Worm (Caenorhabditis elegans) whole organism, L3 larva: Measurements from ENCODE around the gene F02C12.3.
"Not testable (repeated sequence)": the region's sequence is repeated elsewhere in the genome, so short reads cannot be mapped to it uniquely, and the experiment has no call there.

ENCODE experiments used
- R02D3.7 ChIP-seq: fragments of 150-350 bp; optimal IDR thresholded peaks from 2 replicates; lab custom pipeline; 2014; ENCODE audit warnings: missing biosample characterization, missing genetic modification characterization
- ZK546.5 ChIP-seq: sonication (generic microtip); optimal IDR thresholded peaks from 2 replicates; lab custom pipeline; 2017; ENCODE audit warnings: missing biosample characterization, missing genetic modification characterization
- ama-1 ChIP-seq: fragments of 150-350 bp; optimal IDR thresholded peaks from 2 replicates; lab custom pipeline; 2018
- ceh-16 ChIP-seq: sonication (generic microtip); optimal IDR thresholded peaks from 2 replicates; lab custom pipeline; 2017; ENCODE audit warnings: missing biosample characterization, missing genetic modification characterization
- daf-12 ChIP-seq: fragments of 150-350 bp; optimal IDR thresholded peaks from 2 replicates; lab custom pipeline; 2014; ENCODE audit warnings: missing biosample characterization, missing genetic modification reagents, missing genetic modification characterization
- egl-27 ChIP-seq: sonication (generic microtip); optimal IDR thresholded peaks from 4 replicates; lab custom pipeline; 2017; ENCODE audit warnings: missing biosample characterization, missing genetic modification reagents, missing genetic modification characterization
- egl-5 ChIP-seq: fragments of 150-350 bp; optimal IDR thresholded peaks from 2 replicates; lab custom pipeline; 2017; ENCODE audit warnings: missing biosample characterization, missing genetic modification reagents, missing genetic modification characterization, inconsistent platforms
- elt-1 ChIP-seq: fragments of 150-350 bp; optimal IDR thresholded peaks from 2 replicates; lab custom pipeline; 2014; ENCODE audit warnings: missing biosample characterization, missing genetic modification characterization
- elt-2 ChIP-seq: sonication (generic microtip); optimal IDR thresholded peaks from 2 replicates; lab custom pipeline; 2016; ENCODE audit warnings: missing genetic modification reagents, mild to moderate bottlenecking, missing genetic modification characterization, missing compliant biosample characterization
- elt-3 ChIP-seq, 3 experiments: fragments of 150-350 bp in 1 of 3; sonication (generic microtip) in 2 of 3; optimal IDR thresholded peaks; 2 replicates in 2 of 3; 4 replicates in 1 of 3; lab custom pipeline; 2014 to 2017; ENCODE audit warnings: missing biosample characterization in 3 of 3, missing genetic modification characterization in 3 of 3
- fkh-10 ChIP-seq: sonication (generic microtip); optimal IDR thresholded peaks from 2 replicates; lab custom pipeline; 2017; ENCODE audit warnings: missing biosample characterization, missing genetic modification reagents, missing genetic modification characterization
- fos-1 ChIP-seq: fragments of 150-350 bp; optimal IDR thresholded peaks from 2 replicates; lab custom pipeline; 2014; ENCODE audit warnings: missing biosample characterization, missing genetic modification characterization
- jun-1 ChIP-seq: fragments of 150-350 bp; optimal IDR thresholded peaks from 2 replicates; lab custom pipeline; 2014; ENCODE audit warnings: missing biosample characterization, missing genetic modification reagents, missing genetic modification characterization
- lin-15B ChIP-seq: fragments of 150-350 bp; optimal IDR thresholded peaks from 2 replicates; lab custom pipeline; 2014; ENCODE audit warnings: missing biosample characterization, missing genetic modification characterization
- lin-39 ChIP-seq: fragments of 150-350 bp; optimal IDR thresholded peaks from 2 replicates; lab custom pipeline; 2018; ENCODE audit warnings: missing biosample characterization, missing genetic modification reagents, missing genetic modification characterization
- mml-1 ChIP-seq: fragments of 150-350 bp; sonication (generic microtip); optimal IDR thresholded peaks from 3 replicates; lab custom pipeline; 2014; ENCODE audit warnings: missing biosample characterization, missing genetic modification characterization
- nfya-1 ChIP-seq: sonication (generic microtip); optimal IDR thresholded peaks from 2 replicates; lab custom pipeline; 2017; ENCODE audit warnings: missing genetic modification characterization, mild to moderate bottlenecking, missing compliant biosample characterization, antibody characterized with exemption, moderate library complexity; ENCODE audit not compliant: insufficient read depth
- nhr-11 ChIP-seq: fragments of 150-350 bp; optimal IDR thresholded peaks from 2 replicates; lab custom pipeline; 2014; ENCODE audit warnings: missing biosample characterization, missing genetic modification characterization
- nhr-12 ChIP-seq: fragments of 150-350 bp; optimal IDR thresholded peaks from 2 replicates; lab custom pipeline; 2014; ENCODE audit warnings: missing biosample characterization, missing genetic modification characterization
- nhr-23 ChIP-seq: fragments of 150-350 bp; optimal IDR thresholded peaks from 2 replicates; lab custom pipeline; 2014; ENCODE audit warnings: missing biosample characterization, missing genetic modification reagents, missing genetic modification characterization
- nhr-237 ChIP-seq: fragments of 150-350 bp; optimal IDR thresholded peaks from 2 replicates; lab custom pipeline; 2014; ENCODE audit warnings: missing biosample characterization, missing genetic modification characterization
- nhr-25 ChIP-seq: sonication (generic microtip); optimal IDR thresholded peaks from 2 replicates; lab custom pipeline; 2017; ENCODE audit warnings: missing biosample characterization, missing genetic modification characterization
- nhr-43 ChIP-seq: sonication (generic microtip); optimal IDR thresholded peaks from 2 replicates; lab custom pipeline; 2016; ENCODE audit warnings: mild to moderate bottlenecking, missing genetic modification characterization, missing compliant biosample characterization; ENCODE audit not compliant: poor library complexity, severe bottlenecking
- nhr-67 ChIP-seq: fragments of 150-350 bp; optimal IDR thresholded peaks from 2 replicates; lab custom pipeline; 2014; ENCODE audit warnings: missing biosample characterization, missing genetic modification characterization
- nhr-77 ChIP-seq: fragments of 150-350 bp; optimal IDR thresholded peaks from 2 replicates; lab custom pipeline; 2014; ENCODE audit warnings: missing biosample characterization, missing genetic modification characterization
- pqm-1 ChIP-seq: fragments of 150-350 bp; optimal IDR thresholded peaks from 2 replicates; lab custom pipeline; 2017; ENCODE audit warnings: missing biosample characterization, missing genetic modification characterization, inconsistent platforms
- skn-1 ChIP-seq: fragments of 150-350 bp; optimal IDR thresholded peaks from 2 replicates; lab custom pipeline; 2014; ENCODE audit warnings: missing biosample characterization, missing genetic modification characterization
- tbx-2 ChIP-seq: sonication (generic microtip); optimal IDR thresholded peaks from 2 replicates; lab custom pipeline; 2016; ENCODE audit warnings: mild to moderate bottlenecking, missing genetic modification characterization, missing compliant biosample characterization
- unc-39 ChIP-seq: sonication (generic microtip); optimal IDR thresholded peaks from 4 replicates; lab custom pipeline; 2017; ENCODE audit warnings: missing biosample characterization, missing genetic modification characterization
- unc-62 ChIP-seq: fragments of 150-350 bp; sonication (generic microtip); optimal IDR thresholded peaks from 4 replicates; lab custom pipeline; 2014; ENCODE audit warnings: missing biosample characterization, missing genetic modification reagents, missing genetic modification characterization
- ztf-4 ChIP-seq: fragments of 150-350 bp; optimal IDR thresholded peaks from 2 replicates; lab custom pipeline; 2014; ENCODE audit warnings: missing biosample characterization, missing genetic modification characterization

The F02C12.3 gene

DNA sequence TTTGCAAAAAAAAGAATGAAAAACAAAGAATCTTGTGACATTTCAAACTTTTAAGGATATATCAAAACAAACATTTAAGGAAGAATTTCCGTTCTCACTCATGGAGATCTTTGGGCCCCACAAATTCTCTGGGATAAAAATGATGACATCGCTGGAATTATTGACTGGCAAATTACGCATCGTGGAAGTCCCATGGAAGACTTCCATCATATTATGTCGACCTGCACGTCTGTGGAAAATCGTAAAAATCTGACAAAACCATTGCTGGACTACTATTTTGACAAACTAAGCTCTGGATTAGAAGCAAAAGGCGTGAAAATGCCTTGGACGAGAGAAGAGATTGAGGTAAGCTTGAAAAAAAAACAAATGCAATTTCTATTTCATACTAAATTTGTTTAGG, 20.7 kb downstream of the F02C12.3 start:
- TF ChIP-seq ama-1 (no peak), nhr-77 (tag; lab: Kevin White, UChicago) (no peak)

ce11 chrX:13419884-13420339, 23.1 kb downstream of the F02C12.3 start, which contains the start of gene C29F7.3:
TSS of gene C29F7.3 (minus strand) at chrX:13419934.
- TF ChIP-seq nfya-1, result peak; percentile 33
- no peak for TF ChIP-seq pqm-1 (tag; lab: Kevin White, UChicago)
- peak; percentile 1 for TF ChIP-seq unc-62 (GFP tag; lab: Kevin White, UChicago)
- peak; percentile 43 for TF ChIP-seq elt-2 (tag; lab: Kevin White, UChicago)
- peak; percentile 47 for TF ChIP-seq nhr-43
- TF ChIP-seq nhr-23 (tag; lab: Kevin White, UChicago), result peak; percentile 9
- no peak for TF ChIP-seq skn-1
- peak; percentile 26 for TF ChIP-seq lin-39 (tag; lab: Kevin White, UChicago)
- TF ChIP-seq nhr-237, result no peak
- peak; percentile 72 for TF ChIP-seq nhr-25 (tag; lab: Kevin White, UChicago)
- TF ChIP-seq fos-1 (tag; lab: Kevin White, UChicago), result no peak
- TF ChIP-seq elt-3 (tag; optimal IDR thresholded peaks at IDR 0.05; lab: Kevin White, UChicago), result peak in 1 of 3 experiments; percentile 7
- no peak for TF ChIP-seq tbx-2 (tag; lab: Kevin White, UChicago)
- no peak for TF ChIP-seq jun-1 (tag; lab: Kevin White, UChicago)

- TF ChIP-seq pqm-1 (tag; lab: Kevin White, UChicago) (peak; percentile 33), egl-5 (tag; lab: Kevin White, UChicago) (no peak), nhr-237 (no peak), elt-2 (tag; lab: Kevin White, UChicago) (peak; percentile 81), lin-15B (tag; lab: Kevin White, UChicago) (no peak), skn-1 (no peak)
Observed at ce11 chrX:13421068-13421467, 24.3 kb downstream of the F02C12.3 start.

ce11 chrX:13423340-13423739, 26.6 kb downstream of the F02C12.3 start, which contains the start of gene fkh-3:
TSS of gene fkh-3 (minus strand) at chrX:13423440.
- TF ChIP-seq unc-39 (tag; lab: Kevin White, UChicago), result no peak
- TF ChIP-seq elt-1 (tag; lab: Kevin White, UChicago), result no peak
- TF ChIP-seq fkh-10 (GFP tag; lab: Kevin White, UChicago), result no peak
- no peak for TF ChIP-seq egl-27 (tag; lab: Kevin White, UChicago)
- no peak for TF ChIP-seq nfya-1
- TF ChIP-seq R02D3.7 (tag; lab: Kevin White, UChicago), result no peak
- TF ChIP-seq ceh-16 (tag; lab: Kevin White, UChicago), result no peak
- TF ChIP-seq lin-15B (tag; lab: Kevin White, UChicago), result no peak
- no peak for TF ChIP-seq pqm-1 (tag; lab: Kevin White, UChicago)
- TF ChIP-seq daf-12 (tag; lab: Kevin White, UChicago), result no peak
- TF ChIP-seq nhr-77 (tag; lab: Kevin White, UChicago), result no peak
- TF ChIP-seq mml-1 (tag; lab: Kevin White, UChicago), result no peak
- TF ChIP-seq nhr-67 (tag; lab: Kevin White, UChicago), result no peak
- TF ChIP-seq nhr-12 (tag; lab: Kevin White, UChicago), result no peak
- TF ChIP-seq nhr-43, result no peak
- TF ChIP-seq ZK546.5 (tag; lab: Kevin White, UChicago), result no peak
- TF ChIP-seq elt-2 (tag; lab: Kevin White, UChicago), result no peak
- no peak for TF ChIP-seq nhr-237
- TF ChIP-seq nhr-11 (tag; lab: Kevin White, UChicago), result no peak
- TF ChIP-seq ama-1, result no peak

ce11 chrX:13428755-13429154, 32.0 kb downstream of the F02C12.3 start, which contains the start of gene fkh-4:
TSS of gene fkh-4 (minus strand) at chrX:13428855.
- TF ChIP-seq nhr-12, daf-12, ztf-4 (tag; lab: Kevin White, UChicago): not testable (repeated sequence)
- TF ChIP-seq, all 47 proteins: peak for 0; not testable (repeated sequence) for 47

- not testable (repeated sequence) for TF ChIP-seq fos-1 (tag; lab: Kevin White, UChicago); elt-2 (tag; lab: Kevin White, UChicago); skn-1
Observed at ce11 chrX:13431388-13431787, 34.6 kb downstream of the F02C12.3 start, which contains the start of gene C29F7.10. TSS of gene C29F7.10 (minus strand) at chrX:13431488.
